Worm (Caenorhabditis elegans): Measurements from ENCODE around the gene cest-9.2.

DNA sequence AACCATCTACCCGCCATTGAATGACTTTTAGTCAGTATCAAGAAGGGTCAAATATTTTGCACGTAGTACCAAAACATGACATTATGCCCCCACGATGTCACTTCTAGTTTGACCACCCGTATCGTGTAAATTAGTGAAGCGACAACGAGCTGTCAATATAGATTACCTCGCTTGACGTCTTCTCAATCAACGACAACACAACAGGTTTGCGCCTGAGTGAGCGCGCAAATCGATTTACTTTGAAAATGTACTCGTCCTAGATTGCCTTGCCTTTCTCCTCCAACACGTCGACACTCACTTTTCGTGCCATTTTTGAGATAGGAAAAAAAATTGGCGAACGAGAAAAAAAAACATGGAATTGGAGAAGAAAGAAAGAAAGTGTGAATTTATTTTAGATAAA lies 41.2 kb upstream of the cest-9.2 start:
- TF ChIP-seq him-1 (tag; optimal IDR thresholded peaks at IDR 0.05) (no peak), W03F9.2 (tag; optimal IDR thresholded peaks at IDR 0.05) (no peak)

Measured in whole organism, L4/young adult.